Worm (Caenorhabditis elegans): ENCODE data around the gene R05D3.3.

ce11 chrIII:8371595-8372305, 7.9 kb downstream of the R05D3.3 start, which contains the start of gene lmbr-1:
- TF ChIP-seq jun-1 (tag; optimal IDR thresholded peaks at IDR 0.05), result no peak
- TF ChIP-seq madf-9 (GFP tag; conservative IDR thresholded peaks at IDR 0.05), result no peak
- no peak for TF ChIP-seq ztf-11 (tag; optimal IDR thresholded peaks at IDR 0.05)
- TF ChIP-seq egl-27 (tag; optimal IDR thresholded peaks at IDR 0.05), result no peak
- no peak for TF ChIP-seq nhr-237 (tag; optimal IDR thresholded peaks at IDR 0.05)
- TF ChIP-seq saeg-2 (GFP tag; IDR thresholded peaks at IDR 0.05), result no peak
- no peak for TF ChIP-seq ZK546.5 (tag; optimal IDR thresholded peaks at IDR 0.05)
- TF ChIP-seq ces-1 (GFP tag; optimal IDR thresholded peaks at IDR 0.05), result no peak
- TF ChIP-seq ctbp-1 (GFP tag; IDR thresholded peaks at IDR 0.05), result no peak
- TF ChIP-seq unc-62 (GFP tag; optimal IDR thresholded peaks at IDR 0.05 in 1 of 2), result no peak
- TF ChIP-seq unc-62 (tag; optimal IDR thresholded peaks at IDR 0.05), result no peak
